Fruit fly (Drosophila melanogaster): ENCODE data around the gene CG12729.

Gene CG12729

dm6 chrX:5888260-5888659, 43.2 kb downstream of the CG12729 start:
- TF ChIP-seq Pif1B (GFP tag; optimal IDR thresholded peaks at IDR 0.05) (no peak), CG32121 (GFP tag; IDR thresholded peaks at IDR 0.05) (no peak), Pif1A (GFP tag; optimal IDR thresholded peaks at IDR 0.05) (peak; percentile 43), fd96Ca (GFP tag; IDR thresholded peaks at IDR 0.05) (no peak), EcR (GFP tag; optimal IDR thresholded peaks at IDR 0.05) (peak; percentile 36), CG4496 (GFP tag; IDR thresholded peaks at IDR 0.05) (no peak), CG9948 (tag; optimal IDR thresholded peaks at IDR 0.05) (no peak), CG13204 (GFP tag; optimal IDR thresholded peaks at IDR 0.05) (no peak), CG8159 (tag; optimal IDR thresholded peaks at IDR 0.05) (peak; percentile 38), CG15710 (tag; optimal IDR thresholded peaks at IDR 0.05) (peak; percentile 10), CG14655 (GFP tag; optimal IDR thresholded peaks at IDR 0.05) (no peak), Snoo (tag; optimal IDR thresholded peaks at IDR 0.05) (no peak), rn (GFP tag; IDR thresholded peaks at IDR 0.05) (no peak)

dm6 chrX:5888933-5889332, 43.9 kb downstream of the CG12729 start:
- TF ChIP-seq CG4496 (GFP tag; IDR thresholded peaks at IDR 0.05) = no peak
- TF ChIP-seq CG17806 (tag; optimal IDR thresholded peaks at IDR 0.05) = no peak
- no peak for TF ChIP-seq CG10348 (GFP tag; IDR thresholded peaks at IDR 0.05)
- TF ChIP-seq CG13204 (GFP tag; optimal IDR thresholded peaks at IDR 0.05) = no peak
- no peak for TF ChIP-seq Pif1A (GFP tag; optimal IDR thresholded peaks at IDR 0.05)
- TF ChIP-seq CG8159 (tag; optimal IDR thresholded peaks at IDR 0.05) = no peak
- TF ChIP-seq fd96Ca (GFP tag; IDR thresholded peaks at IDR 0.05) = no peak
- no peak for TF ChIP-seq CG9948 (tag; optimal IDR thresholded peaks at IDR 0.05)
- no peak for TF ChIP-seq CG8301 (tag; optimal IDR thresholded peaks at IDR 0.05)

dm6 chrX:5891666-5892444, 46.8 kb downstream of the CG12729 start:
- TF ChIP-seq fd96Ca (GFP tag; IDR thresholded peaks at IDR 0.05) (peak; percentile 39; the same call in 1 of the 3 replicates), Ets98B (GFP tag; IDR thresholded peaks at IDR 0.05) (peak; percentile 51; the same call in 1 of the 2 replicates), EcR (GFP tag; optimal IDR thresholded peaks at IDR 0.05) (no peak), Pif1B (GFP tag; optimal IDR thresholded peaks at IDR 0.05) (no peak), CG8159 (tag; optimal IDR thresholded peaks at IDR 0.05) (peak; percentile 18), CG32121 (GFP tag; IDR thresholded peaks at IDR 0.05) (peak; percentile 18; the same call in 1 of the 2 replicates), CG34367 (tag; optimal IDR thresholded peaks at IDR 0.05) (no peak), gl (tag; optimal IDR thresholded peaks at IDR 0.05) (no peak), CG13204 (GFP tag; optimal IDR thresholded peaks at IDR 0.05) (no peak), CG14655 (GFP tag; optimal IDR thresholded peaks at IDR 0.05) (peak; percentile 82), CG10348 (GFP tag; IDR thresholded peaks at IDR 0.05) (no peak), CG9948 (tag; optimal IDR thresholded peaks at IDR 0.05) (peak; percentile 46), D1 (tag; optimal IDR thresholded peaks at IDR 0.05) (no peak), CG4496 (GFP tag; IDR thresholded peaks at IDR 0.05) (peak; percentile 83), CG8301 (tag; optimal IDR thresholded peaks at IDR 0.05) (peak; percentile 77), rn (GFP tag; IDR thresholded peaks at IDR 0.05) (no peak), CG12605 (GFP tag; IDR thresholded peaks at IDR 0.05) (no peak; the same call in none of the 2 replicates), CG17806 (tag; optimal IDR thresholded peaks at IDR 0.05) (peak; percentile 57), Pif1A (GFP tag; optimal IDR thresholded peaks at IDR 0.05) (no peak), CG15710 (tag; optimal IDR thresholded peaks at IDR 0.05) (no peak), Snoo (tag; optimal IDR thresholded peaks at IDR 0.05) (no peak)

dm6 chrX:5892512-5892911, 47.4 kb downstream of the CG12729 start:
- no peak for TF ChIP-seq CG32121 (GFP tag; IDR thresholded peaks at IDR 0.05)
- TF ChIP-seq CG4496 (GFP tag; IDR thresholded peaks at IDR 0.05) = no peak
- no peak for TF ChIP-seq CG13204 (GFP tag; optimal IDR thresholded peaks at IDR 0.05)
- no peak for TF ChIP-seq CG9948 (tag; optimal IDR thresholded peaks at IDR 0.05)
- no peak for TF ChIP-seq CG10348 (GFP tag; IDR thresholded peaks at IDR 0.05)
- no peak for TF ChIP-seq fd96Ca (GFP tag; IDR thresholded peaks at IDR 0.05)
- TF ChIP-seq CG17806 (tag; optimal IDR thresholded peaks at IDR 0.05) = no peak
- no peak for TF ChIP-seq Snoo (tag; optimal IDR thresholded peaks at IDR 0.05)
- TF ChIP-seq EcR (GFP tag; optimal IDR thresholded peaks at IDR 0.05) = no peak
- no peak for TF ChIP-seq Pif1B (GFP tag; optimal IDR thresholded peaks at IDR 0.05)
- TF ChIP-seq CG15710 (tag; optimal IDR thresholded peaks at IDR 0.05) = no peak
- no peak for TF ChIP-seq CG8159 (tag; optimal IDR thresholded peaks at IDR 0.05)
- TF ChIP-seq CG12605 (GFP tag; IDR thresholded peaks at IDR 0.05) = no peak
- no peak for TF ChIP-seq D1 (tag; optimal IDR thresholded peaks at IDR 0.05)
- TF ChIP-seq CG14655 (GFP tag; optimal IDR thresholded peaks at IDR 0.05) = no peak
- TF ChIP-seq CG34367 (tag; optimal IDR thresholded peaks at IDR 0.05) = no peak
- TF ChIP-seq CG8301 (tag; optimal IDR thresholded peaks at IDR 0.05) = no peak

- no peak for TF ChIP-seq Snoo (tag; optimal IDR thresholded peaks at IDR 0.05)
- no peak for TF ChIP-seq CG9948 (tag; optimal IDR thresholded peaks at IDR 0.05)
- no peak for TF ChIP-seq CG13204 (GFP tag; optimal IDR thresholded peaks at IDR 0.05)
- no peak for TF ChIP-seq CG14655 (GFP tag; optimal IDR thresholded peaks at IDR 0.05)
- no peak for TF ChIP-seq CG17806 (tag; optimal IDR thresholded peaks at IDR 0.05)
- TF ChIP-seq CG15710 (tag; optimal IDR thresholded peaks at IDR 0.05) = no peak
- TF ChIP-seq CG4496 (GFP tag; IDR thresholded peaks at IDR 0.05) = no peak
- TF ChIP-seq CG10348 (GFP tag; IDR thresholded peaks at IDR 0.05) = no peak
- no peak for TF ChIP-seq Ets98B (GFP tag; IDR thresholded peaks at IDR 0.05)
- TF ChIP-seq CG32121 (GFP tag; IDR thresholded peaks at IDR 0.05) = no peak
- no peak for TF ChIP-seq EcR (GFP tag; optimal IDR thresholded peaks at IDR 0.05)
- TF ChIP-seq fd96Ca (GFP tag; IDR thresholded peaks at IDR 0.05) = no peak
- no peak for TF ChIP-seq CG8159 (tag; optimal IDR thresholded peaks at IDR 0.05)
- no peak for TF ChIP-seq CG12605 (GFP tag; IDR thresholded peaks at IDR 0.05)
- no peak for TF ChIP-seq gl (tag; optimal IDR thresholded peaks at IDR 0.05)
- no peak for TF ChIP-seq CG34367 (tag; optimal IDR thresholded peaks at IDR 0.05)
- TF ChIP-seq rn (GFP tag; IDR thresholded peaks at IDR 0.05) = no peak
- no peak for TF ChIP-seq Pif1A (GFP tag; optimal IDR thresholded peaks at IDR 0.05)
- no peak for TF ChIP-seq Pif1B (GFP tag; optimal IDR thresholded peaks at IDR 0.05)
Observed at dm6 chrX:5893165-5893564, 48.1 kb downstream of the CG12729 start.

All from whole organism, pupa.